Worm (Caenorhabditis elegans): ENCODE results near the gene Y57A10A.24.

The Y57A10A.24 gene

DNA sequence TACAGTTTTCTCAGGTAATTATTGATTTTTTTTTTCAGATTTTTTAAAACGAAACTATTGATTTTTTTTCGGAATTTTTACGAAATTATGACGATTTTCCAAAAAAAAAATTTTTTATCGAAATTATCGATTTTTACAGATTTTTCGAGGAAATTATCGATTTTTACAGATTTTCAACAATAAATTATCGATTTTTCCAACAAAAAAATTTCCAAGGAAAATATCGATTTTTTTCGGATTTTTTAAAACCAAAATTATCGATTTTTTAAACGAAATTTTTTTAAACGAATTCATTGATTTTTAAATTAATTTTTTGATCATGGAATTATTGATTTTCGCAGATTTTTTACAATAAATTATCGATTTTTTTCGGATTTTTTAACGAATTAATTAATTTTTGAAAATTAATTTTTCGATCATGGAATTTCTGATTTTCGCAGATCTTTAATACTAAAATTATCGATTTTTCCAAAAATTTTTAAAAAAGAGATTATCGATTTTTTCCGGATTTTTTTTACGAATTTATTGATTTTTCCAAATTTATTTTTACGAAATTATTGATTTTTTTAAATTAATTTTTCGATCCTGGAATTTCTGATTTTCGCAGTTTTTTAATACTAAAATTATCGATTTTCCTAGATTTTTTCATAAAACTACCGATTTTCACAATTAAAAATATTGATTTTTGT lies 12.9 kb downstream of the Y57A10A.24 start:
- TF ChIP-seq elt-3 (tag; optimal IDR thresholded peaks at IDR 0.05) (no peak), lsy-2 (tag; optimal IDR thresholded peaks at IDR 0.05) (no peak), rnt-1 (tag; optimal IDR thresholded peaks at IDR 0.05) (no peak), nhr-85 (tag) (no peak), efl-3 (GFP tag; optimal IDR thresholded peaks at IDR 0.05) (no peak), lin-35 (GFP tag; optimal IDR thresholded peaks at IDR 0.05) (no peak), nhr-28 (tag; optimal IDR thresholded peaks at IDR 0.05) (no peak), isw-1 (GFP tag; IDR thresholded peaks at IDR 0.05) (no peak), fkh-4 (tag; optimal IDR thresholded peaks at IDR 0.05; ENCODE audit: borderline replicate concordance) (no peak), nhr-71 (tag; optimal IDR thresholded peaks at IDR 0.05) (no peak), zip-4 (GFP tag; optimal IDR thresholded peaks at IDR 0.05) (no peak), mab-9 (GFP tag; IDR thresholded peaks at IDR 0.05) (no peak), ceh-8 (GFP tag; optimal IDR thresholded peaks at IDR 0.05) (no peak), pqm-1 (tag; optimal IDR thresholded peaks at IDR 0.05) (no peak), grh-1 (GFP tag; IDR thresholded peaks at IDR 0.05) (no peak), aha-1 (tag; optimal IDR thresholded peaks at IDR 0.05) (no peak), Y116A8C.19 (tag; optimal IDR thresholded peaks at IDR 0.05; ENCODE audit: borderline replicate concordance) (no peak), swsn-7 (tag; optimal IDR thresholded peaks at IDR 0.05) (no peak), efl-1 (optimal IDR thresholded peaks at IDR 0.05) (no peak), efl-1 (GFP tag; optimal IDR thresholded peaks at IDR 0.05 in 1 of 2) (no peak)

DNA sequence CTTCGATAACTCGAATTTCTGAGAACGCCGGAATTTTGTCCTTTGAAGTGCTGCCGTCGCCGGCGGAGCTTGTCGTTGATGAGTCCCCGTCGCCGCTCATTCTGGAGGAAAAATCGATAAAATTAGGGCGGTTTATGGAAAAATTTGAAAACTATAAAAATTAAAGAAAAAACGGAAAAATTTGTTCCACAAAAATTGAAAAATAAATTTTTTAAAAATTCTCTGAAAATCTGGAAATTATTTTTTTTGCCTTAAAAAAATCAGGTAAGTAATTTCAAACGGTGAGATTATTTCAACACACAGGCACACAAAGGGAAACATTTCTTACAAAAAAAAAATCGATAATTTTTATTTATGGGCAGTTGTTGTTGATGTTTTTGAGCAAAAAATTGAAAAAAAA lies 13.8 kb downstream of the Y57A10A.24 start, which contains the start of gene parn-2:
TSS of gene parn-2 (minus strand) at position 101 of the 400 bp plus-strand sequence.
- no peak for TF ChIP-seq mab-9 (GFP tag; IDR thresholded peaks at IDR 0.05)
- no peak for TF ChIP-seq snpc-4 (tag; optimal IDR thresholded peaks at IDR 0.05)
- no peak for TF ChIP-seq swsn-7 (tag; optimal IDR thresholded peaks at IDR 0.05)
- TF ChIP-seq aly-2 (tag; optimal IDR thresholded peaks at IDR 0.05): no peak
- TF ChIP-seq nhr-20 (tag; optimal IDR thresholded peaks at IDR 0.05): no peak
- no peak for TF ChIP-seq pax-3 (tag; optimal IDR thresholded peaks at IDR 0.05)
- TF ChIP-seq lsy-2 (tag; optimal IDR thresholded peaks at IDR 0.05): no peak
- no peak for TF ChIP-seq egl-13 (tag; optimal IDR thresholded peaks at IDR 0.05)
- TF ChIP-seq F16B12.6 (tag; optimal IDR thresholded peaks at IDR 0.05): no peak
- TF ChIP-seq nhr-84 (tag; optimal IDR thresholded peaks at IDR 0.05): no peak

DNA sequence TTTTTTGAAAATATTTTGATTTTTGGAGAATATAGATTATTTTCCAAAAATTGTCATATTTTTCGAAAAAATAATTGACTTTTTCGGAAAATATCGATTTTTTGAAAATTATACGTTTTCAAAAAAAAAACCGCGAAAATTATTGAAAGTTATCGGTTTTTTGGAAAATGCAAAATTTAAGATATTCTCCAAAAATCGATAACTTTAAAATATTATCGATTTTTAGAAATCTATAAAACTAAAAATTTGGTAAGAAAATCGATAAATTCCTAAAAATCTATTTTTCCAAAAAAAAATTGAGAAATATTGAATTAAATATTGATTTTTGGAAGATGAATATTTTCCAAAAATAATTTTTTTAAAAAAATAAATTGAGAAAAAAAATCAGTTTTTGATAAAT lies 14.3 kb downstream of the Y57A10A.24 start:
- TF ChIP-seq egl-27 (tag; optimal IDR thresholded peaks at IDR 0.05) (no peak), egl-13 (tag; optimal IDR thresholded peaks at IDR 0.05) (no peak), isw-1 (GFP tag; IDR thresholded peaks at IDR 0.05) (no peak), efl-3 (GFP tag; optimal IDR thresholded peaks at IDR 0.05) (no peak)

DNA sequence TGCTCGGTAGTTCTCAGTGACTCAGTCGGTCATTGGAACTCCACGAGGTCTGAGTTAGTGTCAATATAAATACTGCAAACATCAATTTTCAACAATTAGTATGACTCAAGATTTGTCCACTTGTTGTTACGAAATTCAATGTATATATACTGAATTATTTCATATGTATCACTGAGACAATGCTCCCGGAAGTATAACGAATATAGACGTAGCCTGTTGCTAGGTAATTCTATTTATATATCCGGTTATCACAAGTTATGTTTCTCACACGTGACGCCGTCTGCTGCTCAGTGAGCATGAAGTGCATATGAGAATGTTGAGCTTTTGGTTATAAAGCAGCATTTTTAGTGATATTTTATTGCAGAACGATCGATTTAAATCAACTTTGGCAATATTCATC lies 17.8 kb downstream of the Y57A10A.24 start:
- TF ChIP-seq nhr-77 (tag; optimal IDR thresholded peaks at IDR 0.05) (no peak), aly-2 (tag; optimal IDR thresholded peaks at IDR 0.05) (no peak), alr-1 (tag; optimal IDR thresholded peaks at IDR 0.05; ENCODE audit: borderline replicate concordance) (no peak), nhr-47 (tag; optimal IDR thresholded peaks at IDR 0.05) (peak; percentile 29), fkh-8 (tag; optimal IDR thresholded peaks at IDR 0.05) (peak; percentile 83), nhr-71 (tag; optimal IDR thresholded peaks at IDR 0.05) (peak; percentile 42), ceh-8 (GFP tag; optimal IDR thresholded peaks at IDR 0.05) (peak; percentile 58)

DNA sequence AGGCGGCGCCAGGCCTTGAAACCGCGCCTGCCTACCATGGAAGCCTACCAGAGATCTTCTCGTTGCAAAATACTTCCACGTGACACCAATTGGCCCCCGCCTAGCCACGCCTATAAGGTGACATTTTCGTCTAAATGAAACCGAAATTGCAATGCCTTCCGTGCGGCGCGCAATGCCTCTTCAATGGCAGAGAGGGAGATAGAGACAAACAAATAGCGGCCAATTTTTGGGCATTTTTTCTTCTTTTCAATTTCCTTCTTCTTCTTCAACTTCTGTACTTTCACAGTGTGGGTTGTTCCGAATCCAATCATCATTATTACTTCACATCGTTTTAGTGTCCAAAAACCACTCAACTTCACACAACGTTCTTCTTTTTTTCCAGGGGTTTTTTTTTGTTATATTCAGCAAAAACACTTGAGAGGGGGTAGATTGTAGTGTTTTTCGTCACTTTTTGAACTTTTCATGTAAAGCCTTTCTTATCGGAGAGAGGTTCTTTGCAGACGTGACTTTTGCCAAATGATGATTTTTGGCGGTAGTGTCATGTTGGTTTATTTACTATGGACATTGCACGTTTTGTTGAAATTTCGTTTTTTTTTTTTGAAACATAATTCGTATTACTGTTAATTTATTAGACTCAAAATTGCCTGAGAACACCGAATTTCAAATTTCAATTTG lies 18.5 kb downstream of the Y57A10A.24 start:
- TF ChIP-seq fos-1 (tag; optimal IDR thresholded peaks at IDR 0.05) (no peak), ceh-82 (tag; optimal IDR thresholded peaks at IDR 0.05) (no peak), fkh-8 (tag; optimal IDR thresholded peaks at IDR 0.05) (no peak), sptf-1 (tag; optimal IDR thresholded peaks at IDR 0.05) (no peak), blmp-1 (tag; optimal IDR thresholded peaks at IDR 0.05) (peak; percentile 85), snu-23 (GFP tag; optimal IDR thresholded peaks at IDR 0.05) (peak; percentile 23), alr-1 (tag; optimal IDR thresholded peaks at IDR 0.05; ENCODE audit: borderline replicate concordance) (no peak), nhr-71 (tag; optimal IDR thresholded peaks at IDR 0.05) (peak; percentile 14), nhr-90 (tag; optimal IDR thresholded peaks at IDR 0.05; ENCODE audit: poor library complexity) (peak; percentile 20), rnt-1 (tag; optimal IDR thresholded peaks at IDR 0.05) (no peak), ama-1 (optimal IDR thresholded peaks at IDR 0.05) (no peak), C04F5.9 (tag; optimal IDR thresholded peaks at IDR 0.05) (no peak), sup-37 (GFP tag; optimal IDR thresholded peaks at IDR 0.05) (no peak), egl-27 (tag; optimal IDR thresholded peaks at IDR 0.05) (no peak), unc-98 (GFP tag; IDR thresholded peaks at IDR 0.05) (no peak), mdl-1 (tag; optimal IDR thresholded peaks at IDR 0.05) (no peak), snpc-4 (tag; optimal IDR thresholded peaks at IDR 0.05) (no peak), F16B12.6 (tag; optimal IDR thresholded peaks at IDR 0.05) (no peak), aha-1 (tag; optimal IDR thresholded peaks at IDR 0.05) (no peak)
